Fruit fly (Drosophila melanogaster) whole organism, embryonic: ENCODE data around the gene CG7029.

ENCODE experiments used
- ATbp ChIP-seq: fragments of 200-800 bp; sonication (Bioruptor generic); optimal IDR thresholded peaks from 2 replicates; lab custom pipeline; 2017; ENCODE audit warnings: missing biosample characterization, mild to moderate bottlenecking, missing genetic modification characterization, missing genetic modification reagents
- C15 ChIP-seq: fragments of 200-800 bp; sonication (Bioruptor generic); IDR thresholded peaks from 3 replicates; pipeline ENCODE4 v1.3.6; 2022; ENCODE audit warnings: missing biosample characterization, missing genetic modification characterization
- CG10543 ChIP-seq: fragments of 200-800 bp; sonication (Bioruptor generic); optimal IDR thresholded peaks from 3 replicates; lab custom pipeline; 2017; ENCODE audit warnings: missing biosample characterization, mild to moderate bottlenecking, missing genetic modification characterization, moderate library complexity
- CG11696 ChIP-seq: fragments of 200-800 bp; sonication (Bioruptor generic); IDR thresholded peaks from 2 replicates; pipeline ENCODE4 v1.3.6; 2022; ENCODE audit warnings: missing biosample characterization, missing genetic modification characterization
- CG12071 ChIP-seq: fragments of 200-800 bp; sonication (Bioruptor generic); optimal IDR thresholded peaks from 3 replicates; lab custom pipeline; 2018; ENCODE audit warnings: missing biosample characterization, mild to moderate bottlenecking, missing genetic modification characterization
- CG13775 ChIP-seq: fragments of 200-800 bp; sonication (Bioruptor generic); optimal IDR thresholded peaks from 3 replicates; lab custom pipeline; 2017; ENCODE audit warnings: missing biosample characterization, mild to moderate bottlenecking, missing genetic modification characterization
- CG1602 ChIP-seq: fragments of 200-800 bp; sonication (Bioruptor generic); optimal IDR thresholded peaks from 3 replicates; lab custom pipeline; 2016; ENCODE audit warnings: missing biosample characterization, missing genetic modification characterization
- CG1603 ChIP-seq: fragments of 200-800 bp; sonication (Bioruptor generic); optimal IDR thresholded peaks from 2 replicates; lab custom pipeline; 2019; ENCODE audit warnings: missing biosample characterization, mild to moderate bottlenecking, missing genetic modification characterization, moderate library complexity
- CG16779 ChIP-seq: fragments of 200-800 bp; sonication (Bioruptor generic); IDR thresholded peaks from 2 replicates; pipeline ENCODE4 v1.3.6; 2022; ENCODE audit warnings: missing biosample characterization, missing genetic modification characterization
- CG17829 ChIP-seq: fragments of 200-800 bp; optimal IDR thresholded peaks from 2 replicates; lab custom pipeline; 2019; ENCODE audit warnings: missing biosample characterization, mild to moderate bottlenecking, missing genetic modification characterization, moderate library complexity
- CG1832 ChIP-seq: fragments of 200-800 bp; sonication (Bioruptor generic); optimal IDR thresholded peaks from 2 replicates; lab custom pipeline; 2017; ENCODE audit warnings: missing biosample characterization, mild to moderate bottlenecking, missing genetic modification characterization, inconsistent platforms
- CG2199 ChIP-seq: fragments of 200-800 bp; sonication (Bioruptor generic); IDR thresholded peaks from 3 replicates; pipeline ENCODE4 v1.3.6; 2022; ENCODE audit warnings: missing biosample characterization, missing genetic modification characterization
- CG31224 ChIP-seq: fragments of 200-800 bp; sonication (Bioruptor generic); IDR thresholded peaks from 2 replicates; pipeline ENCODE4 v1.3.6; 2022; ENCODE audit warnings: missing biosample characterization, missing genetic modification characterization
- CG34376 ChIP-seq: fragments of 200-800 bp; sonication (Bioruptor generic); optimal IDR thresholded peaks from 2 replicates; lab custom pipeline; 2018; ENCODE audit warnings: missing biosample characterization, mild to moderate bottlenecking, missing genetic modification characterization
- CG4424 ChIP-seq: fragments of 200-800 bp; sonication (Bioruptor generic); optimal IDR thresholded peaks from 3 replicates; lab custom pipeline; 2016; ENCODE audit warnings: missing biosample characterization, missing genetic modification characterization
- CG6272 ChIP-seq: fragments of 200-800 bp; sonication (Bioruptor generic); IDR thresholded peaks from 2 replicates; pipeline ENCODE4 v1.3.6; 2022; ENCODE audit warnings: missing biosample characterization, missing genetic modification characterization
- CG7786 ChIP-seq: fragments of 200-800 bp; sonication (Bioruptor generic); optimal IDR thresholded peaks from 2 replicates; lab custom pipeline; 2016; ENCODE audit warnings: missing biosample characterization, missing genetic modification characterization
- CG7963 ChIP-seq: fragments of 200-800 bp; sonication (Bioruptor generic); IDR thresholded peaks from 3 replicates; pipeline ENCODE4 v1.3.6; 2022; ENCODE audit warnings: missing biosample characterization, missing genetic modification characterization; ENCODE audit not compliant: partially characterized antibody
- CG9215 ChIP-seq: fragments of 200-800 bp; sonication (Bioruptor generic); IDR thresholded peaks from 2 replicates; pipeline ENCODE4 v1.3.6; 2022; ENCODE audit warnings: missing biosample characterization, missing genetic modification characterization
- CG9437 ChIP-seq: fragments of 200-800 bp; sonication (Bioruptor generic); optimal IDR thresholded peaks from 2 replicates; lab custom pipeline; 2018; ENCODE audit warnings: missing biosample characterization, mild to moderate bottlenecking, missing genetic modification characterization
- CG9797 ChIP-seq: fragments of 200-800 bp; sonication (Bioruptor generic); optimal IDR thresholded peaks from 3 replicates; lab custom pipeline; 2018; ENCODE audit warnings: missing biosample characterization, mild to moderate bottlenecking, missing genetic modification characterization
- CTCF ChIP-seq: fragments of 200-800 bp; sonication (Bioruptor generic); optimal IDR thresholded peaks from 2 replicates; lab custom pipeline; 2017; ENCODE audit warnings: missing biosample characterization, mild to moderate bottlenecking, missing genetic modification characterization, moderate library complexity
- CoRest ChIP-seq: fragments of 200-800 bp; sonication (Bioruptor generic); optimal IDR thresholded peaks from 3 replicates; lab custom pipeline; 2018; ENCODE audit warnings: missing biosample characterization, mild to moderate bottlenecking, missing genetic modification characterization, moderate library complexity
- Dbx ChIP-seq: fragments of 200-800 bp; sonication (Bioruptor generic); IDR thresholded peaks from 3 replicates; pipeline ENCODE4 v1.3.6; 2022; ENCODE audit warnings: missing biosample characterization, missing genetic modification characterization
- Dll ChIP-seq: fragments of 200-800 bp; sonication (Bioruptor generic); IDR thresholded peaks from 4 replicates; pipeline ENCODE4 v1.3.6; 2022; ENCODE audit warnings: missing biosample characterization, missing genetic modification characterization; ENCODE audit not compliant: partially characterized antibody
- HmgZ ChIP-seq: fragments of 200-800 bp; sonication (Bioruptor generic); optimal IDR thresholded peaks from 2 replicates; lab custom pipeline; 2018; ENCODE audit warnings: missing biosample characterization, mild to moderate bottlenecking, missing genetic modification characterization
- Jarid2 ChIP-seq: fragments of 200-800 bp; sonication (Bioruptor generic); optimal IDR thresholded peaks from 3 replicates; lab custom pipeline; 2017; ENCODE audit warnings: mild to moderate bottlenecking, missing biosample characterization, missing genetic modification reagents, missing genetic modification characterization
- Opbp ChIP-seq: fragments of 200-800 bp; sonication (Bioruptor generic); IDR thresholded peaks from 3 replicates; pipeline ENCODE4 v1.3.6; 2022; ENCODE audit warnings: missing biosample characterization, missing genetic modification characterization; ENCODE audit not compliant: partially characterized antibody
- Ptx1 ChIP-seq: fragments of 200-800 bp; sonication (Bioruptor generic); IDR thresholded peaks from 2 replicates; pipeline ENCODE4 v1.3.6; 2022; ENCODE audit warnings: missing biosample characterization, missing genetic modification characterization
- Six4 ChIP-seq: fragments of 200-800 bp; sonication (Bioruptor generic); optimal IDR thresholded peaks from 2 replicates; lab custom pipeline; 2016; ENCODE audit warnings: missing biosample characterization, missing genetic modification characterization
- Sox100B ChIP-seq: fragments of 200-800 bp; sonication (Bioruptor generic); optimal IDR thresholded peaks from 3 replicates; lab custom pipeline; 2018; ENCODE audit warnings: missing biosample characterization, mild to moderate bottlenecking, missing genetic modification characterization
- Sox102F ChIP-seq: fragments of 200-800 bp; sonication (Bioruptor generic); optimal IDR thresholded peaks from 2 replicates; lab custom pipeline; 2018; ENCODE audit warnings: missing biosample characterization, mild to moderate bottlenecking, missing genetic modification characterization, moderate library complexity
- Vsx1 ChIP-seq: fragments of 200-800 bp; sonication (Bioruptor generic); optimal IDR thresholded peaks from 2 replicates; lab custom pipeline; 2017; ENCODE audit warnings: missing biosample characterization, mild to moderate bottlenecking, missing genetic modification characterization, missing genetic modification reagents
- ase ChIP-seq: fragments of 200-800 bp; sonication (Bioruptor generic); IDR thresholded peaks from 3 replicates; pipeline ENCODE4 v1.3.6; 2022; ENCODE audit warnings: missing biosample characterization, missing genetic modification characterization
- ash1 ChIP-seq: fragments of 200-800 bp; sonication (Bioruptor generic); optimal IDR thresholded peaks from 2 replicates; lab custom pipeline; 2018; ENCODE audit warnings: missing biosample characterization, mild to moderate bottlenecking, missing genetic modification characterization
- az2 ChIP-seq: fragments of 200-800 bp; sonication (Bioruptor generic); optimal IDR thresholded peaks from 3 replicates; lab custom pipeline; 2016; ENCODE audit warnings: missing biosample characterization, missing genetic modification characterization
- chinmo ChIP-seq: fragments of 200-800 bp; sonication (Bioruptor generic); IDR thresholded peaks from 4 replicates; pipeline ENCODE4 v1.3.6; 2022; ENCODE audit warnings: missing biosample characterization, missing genetic modification characterization; ENCODE audit not compliant: partially characterized antibody
- chm ChIP-seq: fragments of 200-800 bp; sonication (Bioruptor generic); IDR thresholded peaks from 2 replicates; pipeline ENCODE4 v1.3.6; 2022; ENCODE audit warnings: missing biosample characterization, missing genetic modification characterization
- ci ChIP-seq: fragments of 200-800 bp; sonication (Bioruptor generic); IDR thresholded peaks from 3 replicates; pipeline ENCODE4 v1.3.6; 2022; ENCODE audit warnings: missing biosample characterization, missing genetic modification characterization
- fd3F ChIP-seq: fragments of 200-800 bp; sonication (Bioruptor generic); optimal IDR thresholded peaks from 2 replicates; lab custom pipeline; 2018; ENCODE audit warnings: missing biosample characterization, mild to moderate bottlenecking, missing genetic modification characterization, moderate library complexity
- ftz-f1 ChIP-seq: fragments of 200-800 bp; sonication (Bioruptor generic); optimal IDR thresholded peaks from 2 replicates; lab custom pipeline; 2016; ENCODE audit warnings: missing biosample characterization, missing genetic modification characterization
- ham ChIP-seq: fragments of 200-800 bp; sonication (Bioruptor generic); IDR thresholded peaks from 2 replicates; pipeline ENCODE4 v1.3.6; 2022; ENCODE audit warnings: missing biosample characterization, missing genetic modification characterization
- hth ChIP-seq: fragments of >200 bp; optimal IDR thresholded peaks from 2 replicates; lab custom pipeline; 2017; ENCODE audit warnings: inconsistent platforms
- nerfin-2 ChIP-seq: fragments of 200-800 bp; sonication (Bioruptor generic); IDR thresholded peaks from 2 replicates; pipeline ENCODE4 v1.3.6; 2022; ENCODE audit warnings: missing biosample characterization, missing genetic modification characterization; ENCODE audit not compliant: partially characterized antibody
- nmo ChIP-seq: fragments of 200-800 bp; sonication (Bioruptor generic); optimal IDR thresholded peaks from 2 replicates; lab custom pipeline; 2018; ENCODE audit warnings: missing biosample characterization, mild to moderate bottlenecking, missing genetic modification characterization, moderate library complexity
- odd ChIP-seq: fragments of 200-800 bp; sonication (Bioruptor generic); optimal IDR thresholded peaks from 2 replicates; lab custom pipeline; 2017; ENCODE audit warnings: missing biosample characterization, mild to moderate bottlenecking, missing genetic modification characterization
- phol ChIP-seq: fragments of 200-800 bp; sonication (Bioruptor generic); optimal IDR thresholded peaks from 3 replicates; lab custom pipeline; 2018; ENCODE audit warnings: missing biosample characterization, mild to moderate bottlenecking, missing genetic modification characterization, moderate library complexity
- sd ChIP-seq: fragments of 200-800 bp; sonication (Bioruptor generic); optimal IDR thresholded peaks from 3 replicates; lab custom pipeline; 2018; ENCODE audit warnings: missing biosample characterization, mild to moderate bottlenecking, missing genetic modification characterization, moderate library complexity
- usp ChIP-seq: fragments of >200 bp; optimal IDR thresholded peaks from 2 replicates; lab custom pipeline; 2017; ENCODE audit warnings: missing biosample characterization, missing genetic modification characterization

CG7029 gene

dm6 chr3R:22726031-22726770, 24.5 kb upstream of the CG7029 start, which contains the start of gene RNF220:
TSS of gene RNF220 (minus strand) at chr3R:22726414.
- TF ChIP-seq chm (GFP tag; lab: Robert Waterston, UW) (0 out of 2 replicates have a peak, but pooled peaks have one; percentile 34), HmgZ (no peak), fd3F (no peak), CG1832 (GFP tag; lab: Kevin White, UChicago) (no peak), CG1603 (peak; percentile 41), usp (GFP tag; lab: Kevin White, UChicago) (no peak), chinmo (peak; percentile 16; the same call in 1 of the 4 replicates), Ptx1 (peak; percentile 8; the same call in 1 of the 2 replicates), Opbp (GFP tag; lab: Robert Waterston, UW) (peak; percentile 76), Jarid2 (GFP tag; lab: Kevin White, UChicago) (no peak), CG34376 (GFP tag; lab: Kevin White, UChicago) (no peak), Six4 (GFP tag; lab: Kevin White, UChicago) (no peak), CG6272 (GFP tag; lab: Robert Waterston, UW) (peak; percentile 24; the same call in 1 of the 2 replicates), odd (no peak), CG9215 (GFP tag; lab: Robert Waterston, UW) (0 out of 2 replicates have a peak, but pooled peaks have one; percentile 23), hth (lab: Kevin White, UChicago) (no peak), CG7786 (GFP tag; lab: Kevin White, UChicago) (no peak), Dbx (GFP tag; lab: Robert Waterston, UW) (peak; percentile 20; the same call in 1 of the 3 replicates), CG9437 (GFP tag; lab: Kevin White, UChicago) (peak; percentile 97), Dll (GFP tag; lab: Robert Waterston, UW) (peak; percentile 77), ham (no peak), CoRest (tag; lab: Kevin White, UChicago) (peak; percentile 55), ATbp (no peak), CG11696 (GFP tag; lab: Robert Waterston, UW) (no peak), Sox102F (GFP tag; lab: Kevin White, UChicago) (peak; percentile 5), Vsx1 (GFP tag; lab: Kevin White, UChicago) (no peak), nerfin-2 (GFP tag; lab: Robert Waterston, UW) (no peak; the same call in 1 of the 2 replicates), az2 (GFP tag; lab: Kevin White, UChicago) (peak; percentile 21), CG1602 (GFP tag; lab: Kevin White, UChicago) (peak; percentile 9), ase (GFP tag; lab: Robert Waterston, UW) (no peak), sd (tag; lab: Kevin White, UChicago) (no peak), ash1 (GFP tag; lab: Kevin White, UChicago) (no peak), CG2199 (no peak), CG16779 (no peak), CG7963 (GFP tag; lab: Robert Waterston, UW) (peak; percentile 61; the same call in 2 of the 3 replicates), CTCF (GFP tag; lab: Kevin White, UChicago) (peak; percentile 38), ci (GFP tag; lab: Robert Waterston, UW) (0 out of 3 replicates have a peak, but pooled peaks have one; percentile 9), CG31224 (GFP tag; lab: Robert Waterston, UW) (no peak), CG12071 (GFP tag; lab: Kevin White, UChicago) (no peak), CG10543 (GFP tag; lab: Kevin White, UChicago) (no peak), CG9797 (peak; percentile 59), phol (tag; lab: Kevin White, UChicago) (peak; percentile 46), CG4424 (GFP tag; lab: Kevin White, UChicago) (peak; percentile 31), Sox100B (peak; percentile 40), nmo (peak; percentile 45), CG13775 (GFP tag; lab: Kevin White, UChicago) (peak; percentile 32), ftz-f1 (no peak), CG17829 (tag; lab: Kevin White, UChicago) (peak; percentile 1), C15 (GFP tag; lab: Robert Waterston, UW) (no peak)
